Worm (Caenorhabditis elegans): ENCODE results near the gene srlf-14.

The srlf-14 gene

ce11 chrIV:10894255-10894654 is at the start of gene srlf-14:
Gene srlf-14, minus strand, starts transcription at chrIV:10894355.
- TF ChIP-seq nhr-47 (tag; optimal IDR thresholded peaks at IDR 0.05) = no peak
- TF ChIP-seq lin-15B (tag; optimal IDR thresholded peaks at IDR 0.05) = no peak
- no peak for TF ChIP-seq ztf-4 (tag; optimal IDR thresholded peaks at IDR 0.05)
- TF ChIP-seq nhr-84 (tag; optimal IDR thresholded peaks at IDR 0.05) = no peak
- no peak for TF ChIP-seq C34B4.2 (tag; optimal IDR thresholded peaks at IDR 0.05)
- no peak for TF ChIP-seq unc-62 (GFP tag; optimal IDR thresholded peaks at IDR 0.05)
- TF ChIP-seq unc-30 (tag; optimal IDR thresholded peaks at IDR 0.05) = no peak

DNA sequence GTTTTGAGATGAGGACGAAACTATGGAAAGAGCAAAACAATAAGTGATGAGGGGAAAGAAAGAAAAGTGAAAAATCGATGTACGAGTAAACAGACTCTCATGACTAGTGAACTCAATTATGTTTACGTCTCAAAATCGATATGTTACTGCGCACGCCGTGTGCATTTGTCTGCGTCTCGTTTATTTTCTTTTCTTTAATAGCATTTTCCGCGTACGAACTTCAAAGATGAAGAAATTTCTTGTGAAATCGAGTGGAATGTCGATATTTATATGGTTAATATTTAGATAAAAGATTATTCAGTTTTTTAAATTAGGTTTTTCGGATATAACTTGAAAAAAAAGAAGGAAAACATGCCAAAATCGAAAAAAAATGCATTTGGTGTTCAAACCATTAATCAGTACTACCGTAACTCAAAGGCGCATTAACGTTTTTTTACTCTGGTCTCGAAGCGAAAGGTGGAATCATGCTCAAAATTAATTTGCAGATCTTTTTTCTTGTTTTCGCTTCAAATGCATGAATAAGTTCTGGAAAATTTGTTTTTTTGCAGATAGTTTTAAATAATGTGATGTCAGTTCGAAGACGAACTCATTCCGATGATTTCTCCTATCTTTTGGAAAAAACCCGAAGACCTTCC is 42.9 kb upstream of the srlf-14 start, which contains the start of gene fic-1:
TSS of gene fic-1 (plus strand) at position 549 of the 635 bp plus-strand sequence.
- TF ChIP-seq mep-1 (tag; optimal IDR thresholded peaks at IDR 0.05) (peak; percentile 65), C04F5.9 (tag; optimal IDR thresholded peaks at IDR 0.05) (no peak), lin-14 (GFP tag; optimal IDR thresholded peaks at IDR 0.05) (peak; percentile 96), isw-1 (GFP tag; IDR thresholded peaks at IDR 0.05) (peak; percentile 51), zip-4 (GFP tag; optimal IDR thresholded peaks at IDR 0.05) (peak; percentile 6), unc-98 (GFP tag; IDR thresholded peaks at IDR 0.05) (no peak), ceh-63 (GFP tag; optimal IDR thresholded peaks at IDR 0.05) (no peak), nhr-77 (tag; optimal IDR thresholded peaks at IDR 0.05) (no peak), nhr-85 (tag) (peak; percentile 57), vab-15 (tag; optimal IDR thresholded peaks at IDR 0.05) (no peak), nhr-20 (tag; optimal IDR thresholded peaks at IDR 0.05) (peak; percentile 35), fkh-8 (tag; optimal IDR thresholded peaks at IDR 0.05) (peak; percentile 84), tlp-1 (tag; optimal IDR thresholded peaks at IDR 0.05) (no peak), elt-2 (tag; optimal IDR thresholded peaks at IDR 0.05) (no peak), ama-1 (optimal IDR thresholded peaks at IDR 0.05) (no peak), egl-13 (tag; optimal IDR thresholded peaks at IDR 0.05) (peak; percentile 51), fkh-10 (GFP tag; optimal IDR thresholded peaks at IDR 0.05) (peak; percentile 75), nhr-71 (tag; optimal IDR thresholded peaks at IDR 0.05) (peak; percentile 82), nhr-47 (tag; optimal IDR thresholded peaks at IDR 0.05) (peak; percentile 57), fos-1 (tag; optimal IDR thresholded peaks at IDR 0.05) (no peak), unc-30 (tag; optimal IDR thresholded peaks at IDR 0.05) (no peak), Y116A8C.19 (tag; optimal IDR thresholded peaks at IDR 0.05; ENCODE audit: borderline replicate concordance) (no peak), alr-1 (tag; optimal IDR thresholded peaks at IDR 0.05; ENCODE audit: borderline replicate concordance) (no peak), xbp-1 (tag; optimal IDR thresholded peaks at IDR 0.05) (peak; percentile 46), rnt-1 (tag; optimal IDR thresholded peaks at IDR 0.05) (peak; percentile 20), blmp-1 (tag; optimal IDR thresholded peaks at IDR 0.05) (no peak), snpc-4 (tag; optimal IDR thresholded peaks at IDR 0.05) (peak; percentile 13), grh-1 (GFP tag; IDR thresholded peaks at IDR 0.05) (no peak), C16A3.4 (tag; optimal IDR thresholded peaks at IDR 0.05) (no peak), ceh-82 (tag; optimal IDR thresholded peaks at IDR 0.05) (peak; percentile 60 to 75 (median 63)), zag-1 (tag; optimal IDR thresholded peaks at IDR 0.05) (no peak), F16B12.6 (tag; optimal IDR thresholded peaks at IDR 0.05) (no peak), lir-3 (tag; optimal IDR thresholded peaks at IDR 0.05; ENCODE audit: poor library complexity) (peak; percentile 35), ztf-4 (tag; optimal IDR thresholded peaks at IDR 0.05) (peak; percentile 61), nhr-237 (tag; optimal IDR thresholded peaks at IDR 0.05) (peak; percentile 54), swsn-7 (tag; optimal IDR thresholded peaks at IDR 0.05) (peak; percentile 65), fkh-4 (tag; optimal IDR thresholded peaks at IDR 0.05; ENCODE audit: borderline replicate concordance) (no peak), hpl-2 (GFP tag; optimal IDR thresholded peaks at IDR 0.05) (no peak), tbx-2 (tag; optimal IDR thresholded peaks at IDR 0.05) (peak; percentile 63), aly-2 (tag; optimal IDR thresholded peaks at IDR 0.05) (no peak), sptf-1 (tag; optimal IDR thresholded peaks at IDR 0.05) (no peak), ces-1 (GFP tag; optimal IDR thresholded peaks at IDR 0.05) (peak; percentile 96), elt-3 (tag; optimal IDR thresholded peaks at IDR 0.05) (no peak), nhr-90 (tag; optimal IDR thresholded peaks at IDR 0.05; ENCODE audit: poor library complexity) (peak; percentile 36), dsc-1 (tag; optimal IDR thresholded peaks at IDR 0.05) (peak; percentile 52), sox-4 (tag; optimal IDR thresholded peaks at IDR 0.05) (no peak), skn-1 (tag; optimal IDR thresholded peaks at IDR 0.05) (peak; percentile 71), nhr-84 (tag; optimal IDR thresholded peaks at IDR 0.05) (no peak)

Measured in whole organism, L1 larva.